Fruit fly (Drosophila melanogaster) whole organism, embryonic: ENCODE results near the gene Cyt-c-p.

Source experiments
- Antp ChIP-seq: fragments of 200-800 bp; sonication (Bioruptor generic); optimal IDR thresholded peaks from 3 replicates; lab custom pipeline; 2016; ENCODE audit warnings: missing biosample characterization, missing genetic modification characterization
- BEAF-32 ChIP-seq: fragments of 200-800 bp; sonication (Bioruptor generic); optimal IDR thresholded peaks from 3 replicates; lab custom pipeline; 2017; ENCODE audit warnings: missing biosample characterization, missing genetic modification characterization, mild to moderate bottlenecking, moderate library complexity, missing genetic modification reagents
- Bgb ChIP-seq: fragments of 200-800 bp; sonication (Bioruptor generic); IDR thresholded peaks from 2 replicates; pipeline ENCODE4 v1.3.6; 2022; ENCODE audit warnings: missing biosample characterization, missing genetic modification characterization; ENCODE audit not compliant: partially characterized antibody
- CG10267 ChIP-seq: fragments of 200-800 bp; sonication (Bioruptor generic); optimal IDR thresholded peaks from 2 replicates; lab custom pipeline; 2018; ENCODE audit warnings: missing biosample characterization, mild to moderate bottlenecking, missing genetic modification characterization, moderate library complexity
- CG14710 ChIP-seq: fragments of 200-800 bp; sonication (Bioruptor generic); optimal IDR thresholded peaks from 3 replicates; lab custom pipeline; 2019; ENCODE audit warnings: missing biosample characterization, mild to moderate bottlenecking, missing genetic modification characterization, moderate library complexity
- CG15514 ChIP-seq: fragments of 200-800 bp; sonication (Bioruptor generic); optimal IDR thresholded peaks from 3 replicates; lab custom pipeline; 2017; ENCODE audit warnings: missing biosample characterization, missing genetic modification characterization, mild to moderate bottlenecking, moderate library complexity, missing genetic modification reagents
- CG17568 ChIP-seq: fragments of 200-800 bp; sonication (Bioruptor generic); optimal IDR thresholded peaks from 2 replicates; lab custom pipeline; 2018; ENCODE audit warnings: missing biosample characterization, mild to moderate bottlenecking, missing genetic modification characterization, moderate library complexity
- CG34422 ChIP-seq: fragments of 200-800 bp; sonication (Bioruptor generic); IDR thresholded peaks from 3 replicates; pipeline ENCODE4 v1.3.6; 2022; ENCODE audit warnings: missing biosample characterization, missing genetic modification characterization
- CG7928 ChIP-seq: fragments of 200-800 bp; sonication (Bioruptor generic); optimal IDR thresholded peaks from 2 replicates; lab custom pipeline; 2017; ENCODE audit warnings: missing biosample characterization, mild to moderate bottlenecking, missing genetic modification characterization
- CG7963 ChIP-seq: fragments of 200-800 bp; sonication (Bioruptor generic); IDR thresholded peaks from 3 replicates; pipeline ENCODE4 v1.3.6; 2022; ENCODE audit warnings: missing biosample characterization, missing genetic modification characterization; ENCODE audit not compliant: partially characterized antibody
- CG8290 ChIP-seq, 3 experiments: fragments of 200-800 bp; sonication (Bioruptor generic); optimal IDR thresholded peaks; 2 replicates each; lab custom pipeline; 2016 to 2019; ENCODE audit warnings: missing biosample characterization in 3 of 3, missing genetic modification characterization in 3 of 3, mild to moderate bottlenecking in 2 of 3, moderate library complexity in 1 of 3
- CG8924 ChIP-seq: fragments of 200-800 bp; optimal IDR thresholded peaks from 3 replicates; lab custom pipeline; 2019; ENCODE audit warnings: missing biosample characterization, mild to moderate bottlenecking, missing genetic modification characterization, moderate library complexity
- CG8944 ChIP-seq: fragments of 200-800 bp; sonication (Bioruptor generic); optimal IDR thresholded peaks from 3 replicates; lab custom pipeline; 2016; ENCODE audit warnings: missing biosample characterization, missing genetic modification characterization
- CG9797 ChIP-seq: fragments of 200-800 bp; sonication (Bioruptor generic); optimal IDR thresholded peaks from 3 replicates; lab custom pipeline; 2018; ENCODE audit warnings: missing biosample characterization, mild to moderate bottlenecking, missing genetic modification characterization
- CG9876 ChIP-seq: fragments of 200-800 bp; sonication (Bioruptor generic); optimal IDR thresholded peaks from 2 replicates; lab custom pipeline; 2016; ENCODE audit warnings: missing biosample characterization, missing genetic modification characterization
- CHES-1-like ChIP-seq: fragments of 200-800 bp; sonication (Bioruptor generic); optimal IDR thresholded peaks from 2 replicates; lab custom pipeline; 2016; ENCODE audit warnings: missing biosample characterization, missing genetic modification characterization
- D19A ChIP-seq: fragments of 200-800 bp; optimal IDR thresholded peaks from 3 replicates; lab custom pipeline; 2019; ENCODE audit warnings: missing biosample characterization, mild to moderate bottlenecking, missing genetic modification characterization, moderate library complexity
- Doc3 ChIP-seq: fragments of 200-800 bp; sonication (Bioruptor generic); IDR thresholded peaks from 3 replicates; pipeline ENCODE4 v1.3.6; 2022; ENCODE audit warnings: missing biosample characterization, missing genetic modification characterization; ENCODE audit not compliant: partially characterized antibody
- HLH54F ChIP-seq: fragments of 200-800 bp; sonication (Bioruptor generic); optimal IDR thresholded peaks from 3 replicates; lab custom pipeline; 2016; ENCODE audit warnings: missing biosample characterization, missing genetic modification characterization
- Opbp ChIP-seq: fragments of 200-800 bp; sonication (Bioruptor generic); IDR thresholded peaks from 3 replicates; pipeline ENCODE4 v1.3.6; 2022; ENCODE audit warnings: missing biosample characterization, missing genetic modification characterization; ENCODE audit not compliant: partially characterized antibody
- Rfx ChIP-seq: fragments of 200-800 bp; sonication (Bioruptor generic); IDR thresholded peaks from 2 replicates; pipeline ENCODE4 v1.3.6; 2022; ENCODE audit warnings: missing biosample characterization, missing genetic modification characterization
- Sin3A ChIP-seq: fragments of >200 bp; optimal IDR thresholded peaks from 2 replicates; lab custom pipeline; 2018
- Sry-δ ChIP-seq: fragments of 200-800 bp; sonication (Bioruptor generic); optimal IDR thresholded peaks from 2 replicates; lab custom pipeline; 2016; ENCODE audit warnings: missing biosample characterization, missing genetic modification characterization
- Stat92E ChIP-seq, 3 experiments: fragments of >200 bp in 2 of 3; fragments of 200-800 bp in 1 of 3; sonication (Bioruptor generic) in 1 of 3; optimal IDR thresholded peaks; 2 replicates each; lab custom pipeline; 2017 to 2019; ENCODE audit warnings: missing biosample characterization in 3 of 3, missing genetic modification characterization in 3 of 3, mild to moderate bottlenecking in 1 of 3, moderate library complexity in 1 of 3
- amos ChIP-seq: fragments of 200-800 bp; sonication (Bioruptor generic); IDR thresholded peaks from 2 replicates; pipeline ENCODE4 v1.3.6; 2022; ENCODE audit warnings: missing biosample characterization, missing genetic modification characterization; ENCODE audit not compliant: partially characterized antibody
- ap ChIP-seq: fragments of 200-800 bp; sonication (Bioruptor generic); IDR thresholded peaks from 2 replicates; pipeline ENCODE4 v1.3.6; 2022; ENCODE audit warnings: missing biosample characterization, missing genetic modification characterization
- bbx ChIP-seq: fragments of 200-800 bp; sonication (Bioruptor generic); IDR thresholded peaks from 2 replicates; pipeline ENCODE4 v1.3.6; 2022; ENCODE audit warnings: missing biosample characterization, missing genetic modification characterization; ENCODE audit not compliant: partially characterized antibody
- cg ChIP-seq: fragments of 200-800 bp; sonication (Bioruptor generic); optimal IDR thresholded peaks from 3 replicates; lab custom pipeline; 2019; ENCODE audit warnings: missing biosample characterization, mild to moderate bottlenecking, missing genetic modification characterization, moderate library complexity
- chinmo ChIP-seq: fragments of 200-800 bp; sonication (Bioruptor generic); IDR thresholded peaks from 4 replicates; pipeline ENCODE4 v1.3.6; 2022; ENCODE audit warnings: missing biosample characterization, missing genetic modification characterization; ENCODE audit not compliant: partially characterized antibody
- dmrt99B ChIP-seq: fragments of 200-800 bp; sonication (Bioruptor generic); optimal IDR thresholded peaks from 2 replicates; lab custom pipeline; 2018; ENCODE audit warnings: missing biosample characterization, mild to moderate bottlenecking, missing genetic modification characterization, moderate library complexity
- hb ChIP-seq: fragments of 200-800 bp; sonication (Bioruptor generic); IDR thresholded peaks from 3 replicates; pipeline ENCODE4 v1.3.6; 2022; ENCODE audit warnings: missing biosample characterization, missing genetic modification characterization; ENCODE audit not compliant: partially characterized antibody
- jing ChIP-seq: fragments of 200-800 bp; sonication (Bioruptor generic); optimal IDR thresholded peaks from 2 replicates; lab custom pipeline; 2018; ENCODE audit warnings: missing biosample characterization, mild to moderate bottlenecking, missing genetic modification characterization
- lbe ChIP-seq: fragments of 200-800 bp; sonication (Bioruptor generic); optimal IDR thresholded peaks from 2 replicates; lab custom pipeline; 2016; ENCODE audit warnings: missing biosample characterization, mild to moderate bottlenecking, missing genetic modification characterization
- mld ChIP-seq: fragments of 200-800 bp; sonication (Bioruptor generic); IDR thresholded peaks from 3 replicates; pipeline ENCODE4 v1.3.6; 2022; ENCODE audit warnings: missing biosample characterization, missing genetic modification characterization; ENCODE audit not compliant: partially characterized antibody
- pan ChIP-seq, 4 experiments: fragments of >200 bp in 3 of 4; fragments of 200-800 bp in 1 of 4; sonication (Bioruptor generic) in 1 of 4; optimal IDR thresholded peaks in 3 of 4; IDR thresholded peaks in 1 of 4; 2 replicates each; pipeline versions ENCODE4 v1.3.6 to Lab custom; 2017 to 2022; ENCODE audit warnings: missing biosample characterization in 2 of 4, missing genetic modification characterization in 2 of 4, mixed read lengths in 1 of 4
- pros ChIP-seq: fragments of 200-800 bp; sonication (Bioruptor generic); optimal IDR thresholded peaks from 3 replicates; lab custom pipeline; 2019; ENCODE audit warnings: missing biosample characterization, mild to moderate bottlenecking, missing genetic modification characterization, moderate library complexity
- rib ChIP-seq: fragments of 200-800 bp; sonication (Bioruptor generic); IDR thresholded peaks from 2 replicates; pipeline ENCODE4 v1.3.6; 2022; ENCODE audit warnings: missing biosample characterization, missing genetic modification characterization
- salm ChIP-seq: fragments of 200-800 bp; sonication (Bioruptor generic); optimal IDR thresholded peaks from 2 replicates; lab custom pipeline; 2018; ENCODE audit warnings: missing biosample characterization, mild to moderate bottlenecking, missing genetic modification characterization
- sd ChIP-seq: fragments of 200-800 bp; sonication (Bioruptor generic); optimal IDR thresholded peaks from 3 replicates; lab custom pipeline; 2018; ENCODE audit warnings: missing biosample characterization, mild to moderate bottlenecking, missing genetic modification characterization, moderate library complexity
- sens ChIP-seq: fragments of 200-800 bp; sonication (Bioruptor generic); peaks from one replicate; lab custom pipeline; 2016; ENCODE audit warnings: missing biosample characterization, missing genetic modification characterization
- tx ChIP-seq: fragments of 200-800 bp; sonication (Bioruptor generic); optimal IDR thresholded peaks from 2 replicates; lab custom pipeline; 2016; ENCODE audit warnings: missing biosample characterization, missing genetic modification characterization
- unc-4 ChIP-seq: fragments of 200-800 bp; sonication (Bioruptor generic); IDR thresholded peaks from 2 replicates; pipeline ENCODE4 v1.3.6; 2022; ENCODE audit warnings: missing biosample characterization, missing genetic modification characterization; ENCODE audit not compliant: partially characterized antibody
- vvl ChIP-seq: fragments of 200-800 bp; sonication (Bioruptor generic); IDR thresholded peaks from 2 replicates; pipeline ENCODE4 v1.3.6; 2022; ENCODE audit warnings: missing biosample characterization, missing genetic modification characterization
- zen2 ChIP-seq: fragments of 200-800 bp; sonication (Bioruptor generic); IDR thresholded peaks from 3 replicates; pipeline ENCODE4 v1.3.6; 2022; ENCODE audit warnings: missing biosample characterization, missing genetic modification characterization; ENCODE audit not compliant: partially characterized antibody
- zf30C ChIP-seq: fragments of 200-800 bp; sonication (Bioruptor generic); optimal IDR thresholded peaks from 3 replicates; lab custom pipeline; 2018; ENCODE audit warnings: missing biosample characterization, mild to moderate bottlenecking, missing genetic modification characterization

Cyt-c-p gene

DNA sequence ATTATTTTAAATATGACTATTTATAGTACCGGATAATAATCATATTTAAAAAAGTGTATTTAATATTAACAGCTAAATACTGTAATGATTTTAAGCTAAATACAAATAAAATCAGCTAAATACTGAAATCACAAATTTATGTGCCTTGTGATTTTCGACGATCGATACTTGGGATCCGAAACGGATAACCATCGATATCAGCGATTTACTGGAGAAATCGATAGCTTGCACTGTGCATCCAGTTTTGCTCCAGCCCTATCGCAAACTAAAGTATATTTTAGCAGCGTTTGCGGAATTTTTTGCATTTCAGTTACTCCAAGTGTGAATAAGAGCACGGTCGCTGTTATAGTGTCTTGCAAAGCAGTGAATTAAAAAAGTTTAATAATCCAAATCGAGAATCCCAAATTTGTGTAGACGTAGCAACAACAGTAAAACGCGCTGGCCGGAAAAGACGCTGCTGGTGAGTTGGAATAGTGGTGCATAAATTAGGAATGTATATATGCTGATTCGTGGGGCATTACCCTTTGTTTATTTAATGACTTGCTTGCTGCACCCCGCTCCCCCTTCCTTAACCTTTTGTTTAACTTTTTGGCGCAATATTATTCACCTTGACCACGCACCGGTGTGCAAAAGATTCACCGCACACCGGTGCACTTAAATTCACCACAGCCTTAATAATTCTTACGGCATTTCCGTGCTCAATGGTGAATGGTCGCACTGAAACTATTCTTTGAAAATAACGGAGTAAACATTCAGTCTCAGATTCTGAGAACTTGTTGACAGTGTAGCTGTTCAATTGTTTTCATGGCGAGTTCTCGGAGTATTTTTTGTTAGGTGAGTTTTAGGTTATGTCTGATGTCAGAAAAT is 39.7 kb upstream of the Cyt-c-p start, which contains the start of the genes grp and squ (continued):
- TF ChIP-seq Stat92E (GFP tag; optimal IDR thresholded peaks at IDR 0.05; lab: Kevin White, UChicago) (peak in 1 of 3 experiments; percentile 93), CG8290 (GFP tag; optimal IDR thresholded peaks at IDR 0.05; lab: Kevin White, UChicago) (peak; percentile 20), CG8290 (tag; optimal IDR thresholded peaks at IDR 0.05; lab: Kevin White, UChicago) (peak; percentile 34 to 65), amos (GFP tag; lab: Robert Waterston, UW) (peak; percentile 96), pros (GFP tag; lab: Kevin White, UChicago) (peak; percentile 39), tx (GFP tag; lab: Kevin White, UChicago) (no peak), lbe (no peak), Bgb (peak; percentile 98), Opbp (GFP tag; lab: Robert Waterston, UW) (peak; percentile 96), mld (peak; percentile 97), Sin3A (lab: Kevin White, UChicago) (peak; percentile 65), cg (GFP tag; lab: Kevin White, UChicago) (peak; percentile 6), zen2 (GFP tag; lab: Robert Waterston, UW) (peak; percentile 89), BEAF-32 (GFP tag; lab: Kevin White, UChicago) (peak; percentile 88), CG15514 (GFP tag; lab: Kevin White, UChicago) (peak; percentile 56), chinmo (GFP tag; lab: Robert Waterston, UW) (peak; percentile 92), CG7963 (peak; percentile 98), sd (tag; lab: Kevin White, UChicago) (peak; percentile 30), CG8944 (GFP tag; lab: Kevin White, UChicago) (no peak), Rfx (GFP tag; lab: Robert Waterston, UW) (peak; percentile 55), dmrt99B (tag; lab: Kevin White, UChicago) (no peak), CHES-1-like (peak; percentile 31), hb (GFP tag; lab: Robert Waterston, UW) (peak; percentile 97), CG10267 (tag; lab: Kevin White, UChicago) (peak; percentile 41), CG9797 (GFP tag; lab: Kevin White, UChicago) (peak; percentile 59), bbx (GFP tag; lab: Robert Waterston, UW) (peak; percentile 97), CG34422 (GFP tag; lab: Robert Waterston, UW) (peak; percentile 84; the same call in 1 of the 3 replicates), HLH54F (GFP tag; lab: Kevin White, UChicago) (peak; percentile 37), Sry-δ (GFP tag; lab: Kevin White, UChicago) (peak; percentile 75), CG8924 (tag; lab: Kevin White, UChicago) (peak; percentile 33), ap (no peak), pan (optimal IDR thresholded peaks at IDR 0.05; lab: Kevin White, UChicago) (no peak), pan (GFP tag; optimal IDR thresholded peaks at IDR 0.05 in 1 of 2, IDR thresholded peaks at IDR 0.05 in 1 of 2) (peak in 1 of 2 experiments; percentile 11), jing (GFP tag; lab: Kevin White, UChicago) (no peak), CG9876 (no peak), CG7928 (GFP tag; lab: Kevin White, UChicago) (peak; percentile 92), vvl (peak; percentile 18; the same call in 1 of the 2 replicates), zf30C (GFP tag; lab: Kevin White, UChicago) (peak; percentile 40), rib (GFP tag; lab: Robert Waterston, UW) (peak; percentile 36; the same call in 1 of the 2 replicates), salm (no peak), Antp (GFP tag; lab: Kevin White, UChicago) (no peak), sens (GFP tag; lab: Kevin White, UChicago) (peak; percentile 85), CG17568 (peak; percentile 35), CG14710 (tag; lab: Kevin White, UChicago) (peak; percentile 25), Doc3 (GFP tag; lab: Robert Waterston, UW) (peak; percentile 83), unc-4 (peak; percentile 90), D19A (tag; lab: Kevin White, UChicago) (peak; percentile 63)
